Fruit fly (Drosophila melanogaster) whole organism, embryonic: ENCODE data around the gene CG9664.

Source experiments
- Stat92E ChIP-seq, 3 experiments: fragments of >200 bp in 2 of 3; fragments of 200-800 bp in 1 of 3; sonication (Bioruptor generic) in 1 of 3; optimal IDR thresholded peaks; 2 replicates each; lab custom pipeline; 2017 to 2019; ENCODE audit warnings: missing biosample characterization in 3 of 3, missing genetic modification characterization in 3 of 3, mild to moderate bottlenecking in 1 of 3, moderate library complexity in 1 of 3
- Xbp1 ChIP-seq: fragments of 200-800 bp; sonication (Bioruptor generic); optimal IDR thresholded peaks from 3 replicates; lab custom pipeline; 2016; ENCODE audit warnings: missing biosample characterization, mild to moderate bottlenecking, missing genetic modification characterization
- inv ChIP-seq: fragments of 200-800 bp; sonication (Bioruptor generic); IDR thresholded peaks from 2 replicates; pipeline ENCODE4 v1.3.6; 2022; ENCODE audit warnings: missing biosample characterization, missing genetic modification characterization; ENCODE audit not compliant: partially characterized antibody
- zen ChIP-seq: fragments of 200-800 bp; sonication (Bioruptor generic); optimal IDR thresholded peaks from 3 replicates; lab custom pipeline; 2018; ENCODE audit warnings: missing biosample characterization, mild to moderate bottlenecking, missing genetic modification characterization, moderate library complexity

DNA sequence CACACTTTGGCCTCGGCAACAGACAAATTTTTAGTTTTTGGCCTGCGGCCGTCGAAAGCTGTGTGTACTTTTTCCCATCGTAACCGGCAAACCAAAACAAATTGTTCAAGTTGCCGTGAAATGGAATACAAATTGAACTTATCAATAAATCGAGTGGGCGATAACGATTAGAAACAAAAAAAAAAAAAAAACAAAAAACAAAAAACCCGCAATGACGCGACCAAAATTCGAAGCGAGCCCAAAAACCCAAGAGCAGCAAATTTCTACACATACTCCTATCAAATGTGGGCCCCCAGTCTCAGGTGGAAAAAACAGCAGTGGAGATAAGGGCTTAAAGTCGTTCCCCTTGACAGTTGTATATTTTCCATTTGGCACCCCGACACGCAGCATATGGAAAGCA lies 12.7 kb upstream of the CG9664 start:
- no peak for TF ChIP-seq Xbp1 (GFP tag; lab: Kevin White, UChicago)
- no peak for TF ChIP-seq Stat92E (GFP tag; optimal IDR thresholded peaks at IDR 0.05; lab: Kevin White, UChicago)
- TF ChIP-seq zen: no peak
- TF ChIP-seq inv (GFP tag; lab: Robert Waterston, UW): no peak
